Fruit fly (Drosophila melanogaster): Measurements from ENCODE around the gene Ns3.

Ns3 gene

dm6 chrX:1478276-1479122, 14.5 kb upstream of the Ns3 start, which contains the start of gene rush (continued):
- TF ChIP-seq CoRest (tag; optimal IDR thresholded peaks at IDR 0.05) (peak; percentile 44), wdn (GFP tag; IDR thresholded peaks at IDR 0.05) (0 out of 2 replicates have a peak, but pooled peaks have one; percentile 43), insv (GFP tag; optimal IDR thresholded peaks at IDR 0.05) (no peak), CG14860 (GFP tag; IDR thresholded peaks at IDR 0.05; ENCODE audit: partially characterized antibody) (0 out of 3 replicates have a peak, but pooled peaks have one; percentile 38), CG13296 (GFP tag; optimal IDR thresholded peaks at IDR 0.05) (peak; percentile 6), gem (tag; optimal IDR thresholded peaks at IDR 0.05) (no peak), pzg (GFP tag; optimal IDR thresholded peaks at IDR 0.05) (peak; percentile 82), CG4360 (GFP tag; IDR thresholded peaks at IDR 0.05) (peak; percentile 26; the same call in 1 of the 2 replicates), lab (GFP tag; optimal IDR thresholded peaks at IDR 0.05) (peak; percentile 48), Hmr (GFP tag; optimal IDR thresholded peaks at IDR 0.05) (peak; percentile 56), dysf (GFP tag; IDR thresholded peaks at IDR 0.05) (0 out of 3 replicates have a peak, but pooled peaks have one; percentile 18), mam (GFP tag; optimal IDR thresholded peaks at IDR 0.05) (peak; percentile 56), CG7372 (GFP tag; IDR thresholded peaks at IDR 0.05) (no peak), MESR4 (GFP tag; optimal IDR thresholded peaks at IDR 0.05) (peak; percentile 97), phol (tag; optimal IDR thresholded peaks at IDR 0.05) (peak; percentile 38), CG12391 (tag; optimal IDR thresholded peaks at IDR 0.05) (peak; percentile 21), CG15269 (tag; optimal IDR thresholded peaks at IDR 0.05) (peak; percentile 27), Awh (GFP tag; IDR thresholded peaks at IDR 0.05) (no peak), ems (GFP tag; optimal IDR thresholded peaks at IDR 0.05) (peak; percentile 13), CG4820 (GFP tag; optimal IDR thresholded peaks at IDR 0.05) (no peak), hkb (optimal IDR thresholded peaks at IDR 0.05) (no peak), hkb (GFP tag; IDR thresholded peaks at IDR 0.05) (no peak), NFAT (GFP tag; IDR thresholded peaks at IDR 0.05) (peak; percentile 53; the same call in 1 of the 2 replicates), CG5180 (GFP tag; optimal IDR thresholded peaks at IDR 0.05) (no peak), Sry-δ (GFP tag; optimal IDR thresholded peaks at IDR 0.05) (peak; percentile 42), pfk (GFP tag; optimal IDR thresholded peaks at IDR 0.05) (no peak), HLHmδ (GFP tag; optimal IDR thresholded peaks at IDR 0.05) (peak; percentile 53), tgo (GFP tag; IDR thresholded peaks at IDR 0.05) (no peak), ssp (GFP tag; IDR thresholded peaks at IDR 0.05) (no peak; the same call in 1 of the 2 replicates), ro (GFP tag; IDR thresholded peaks at IDR 0.05) (no peak), CG2120 (GFP tag; optimal IDR thresholded peaks at IDR 0.05) (peak; percentile 65), prd (optimal IDR thresholded peaks at IDR 0.05) (no peak), prd (GFP tag; IDR thresholded peaks at IDR 0.05) (peak; percentile 49), CG6272 (GFP tag; IDR thresholded peaks at IDR 0.05) (no peak), CG17361 (GFP tag; IDR thresholded peaks at IDR 0.05) (0 out of 3 replicates have a peak, but pooled peaks have one; percentile 24), nerfin-2 (GFP tag; IDR thresholded peaks at IDR 0.05; ENCODE audit: partially characterized antibody) (0 out of 2 replicates have a peak, but pooled peaks have one; percentile 18), Max (GFP tag; optimal IDR thresholded peaks at IDR 0.05) (peak; percentile 6), CG31365 (tag; optimal IDR thresholded peaks at IDR 0.05) (no peak), CG18764 (GFP tag; optimal IDR thresholded peaks at IDR 0.05) (no peak), CG10267 (tag; optimal IDR thresholded peaks at IDR 0.05) (peak; percentile 91), CG11723 (GFP tag; optimal IDR thresholded peaks at IDR 0.05) (peak; percentile 6), al (GFP tag; IDR thresholded peaks at IDR 0.05) (peak; percentile 41; the same call in 1 of the 2 replicates), Dip3 (GFP tag; optimal IDR thresholded peaks at IDR 0.05) (no peak), CG8290 (GFP tag; optimal IDR thresholded peaks at IDR 0.05) (no peak), CG8290 (tag; optimal IDR thresholded peaks at IDR 0.05) (peak in 1 of 2 experiments; percentile 72), cg (GFP tag; optimal IDR thresholded peaks at IDR 0.05) (peak; percentile 88), CG2116 (GFP tag; optimal IDR thresholded peaks at IDR 0.05) (peak; percentile 32), Dll (GFP tag; IDR thresholded peaks at IDR 0.05; ENCODE audit: partially characterized antibody) (0 out of 4 replicates have a peak, but pooled peaks have one; percentile 35), Dref (GFP tag; IDR thresholded peaks at IDR 0.05) (peak; percentile 50)

Data from whole organism, embryonic.